Fruit fly (Drosophila melanogaster) whole organism, embryonic: ENCODE data around the gene CG46440.

ENCODE experiments used
- B-H2 ChIP-seq: fragments of 200-800 bp; sonication (Bioruptor generic); optimal IDR thresholded peaks from 2 replicates; lab custom pipeline; 2018; ENCODE audit warnings: missing biosample characterization, mild to moderate bottlenecking, missing genetic modification characterization
- Blimp-1 ChIP-seq: fragments of 200-800 bp; sonication (Bioruptor generic); optimal IDR thresholded peaks from 3 replicates; lab custom pipeline; 2018; ENCODE audit warnings: missing biosample characterization, missing genetic modification characterization, mild to moderate bottlenecking, moderate library complexity, missing genetic modification reagents
- CG11093 ChIP-seq: fragments of 200-800 bp; sonication (Bioruptor generic); IDR thresholded peaks from 3 replicates; pipeline ENCODE4 v1.3.6; 2022; ENCODE audit warnings: missing biosample characterization, missing genetic modification characterization
- CG11247 ChIP-seq: fragments of 200-800 bp; sonication (Bioruptor generic); IDR thresholded peaks from 2 replicates; pipeline ENCODE4 v1.3.6; 2022; ENCODE audit warnings: missing biosample characterization, missing genetic modification characterization
- CG12236 ChIP-seq: fragments of 200-800 bp; sonication (Bioruptor generic); optimal IDR thresholded peaks from 2 replicates; lab custom pipeline; 2016; ENCODE audit warnings: missing biosample characterization, missing genetic modification characterization
- CG12659 ChIP-seq: fragments of 200-800 bp; sonication (Bioruptor generic); optimal IDR thresholded peaks from 3 replicates; lab custom pipeline; 2017; ENCODE audit warnings: mild to moderate bottlenecking, missing biosample characterization, missing genetic modification reagents, missing genetic modification characterization
- CG12769 ChIP-seq: fragments of 200-800 bp; sonication (Bioruptor generic); optimal IDR thresholded peaks from 2 replicates; lab custom pipeline; 2019; ENCODE audit warnings: missing biosample characterization, mild to moderate bottlenecking, missing genetic modification characterization, moderate library complexity
- CG14014 ChIP-seq: fragments of 200-800 bp; sonication (Bioruptor generic); IDR thresholded peaks from 2 replicates; pipeline ENCODE4 v1.3.6; 2022; ENCODE audit warnings: missing biosample characterization, missing genetic modification characterization
- CG1529 ChIP-seq: fragments of 200-800 bp; sonication (Bioruptor generic); optimal IDR thresholded peaks from 3 replicates; lab custom pipeline; 2018; ENCODE audit warnings: missing biosample characterization, missing genetic modification characterization
- CG18599 ChIP-seq: fragments of 200-800 bp; sonication (Bioruptor generic); optimal IDR thresholded peaks from 3 replicates; lab custom pipeline; 2017; ENCODE audit warnings: missing biosample characterization, missing genetic modification characterization, mild to moderate bottlenecking, moderate library complexity, missing genetic modification reagents
- CG30403 ChIP-seq: fragments of 200-800 bp; sonication (Bioruptor generic); optimal IDR thresholded peaks from 3 replicates; lab custom pipeline; 2016; ENCODE audit warnings: missing biosample characterization, missing genetic modification characterization
- CG3065 ChIP-seq: fragments of 200-800 bp; sonication (Bioruptor generic); optimal IDR thresholded peaks from 2 replicates; lab custom pipeline; 2016; ENCODE audit warnings: missing biosample characterization, missing genetic modification characterization
- CG32532 ChIP-seq: fragments of 200-800 bp; sonication (Bioruptor generic); IDR thresholded peaks from 2 replicates; pipeline ENCODE4 v1.3.6; 2022; ENCODE audit warnings: missing biosample characterization, missing genetic modification characterization
- CG42726 ChIP-seq: fragments of 200-800 bp; sonication (Bioruptor generic); IDR thresholded peaks from 2 replicates; pipeline ENCODE4 v1.3.6; 2022; ENCODE audit warnings: missing biosample characterization, missing genetic modification characterization; ENCODE audit not compliant: partially characterized antibody
- CG4617 ChIP-seq: fragments of 200-800 bp; sonication (Bioruptor generic); optimal IDR thresholded peaks from 3 replicates; lab custom pipeline; 2016; ENCODE audit warnings: missing biosample characterization, missing genetic modification characterization, borderline replicate concordance
- CG5953 ChIP-seq: fragments of 200-800 bp; sonication (Bioruptor generic); IDR thresholded peaks from 2 replicates; pipeline ENCODE4 v1.3.6; 2022; ENCODE audit warnings: missing biosample characterization, missing genetic modification characterization
- CG6689 ChIP-seq: fragments of 200-800 bp; sonication (Bioruptor generic); IDR thresholded peaks from 2 replicates; pipeline ENCODE4 v1.3.6; 2022; ENCODE audit warnings: missing biosample characterization, missing genetic modification characterization
- CG7745 ChIP-seq: fragments of 200-800 bp; sonication (Bioruptor generic); optimal IDR thresholded peaks from 2 replicates; lab custom pipeline; 2018; ENCODE audit warnings: missing biosample characterization, mild to moderate bottlenecking, missing genetic modification characterization, moderate library complexity
- CG7928 ChIP-seq: fragments of 200-800 bp; sonication (Bioruptor generic); optimal IDR thresholded peaks from 2 replicates; lab custom pipeline; 2017; ENCODE audit warnings: missing biosample characterization, mild to moderate bottlenecking, missing genetic modification characterization
- CG8924 ChIP-seq: fragments of 200-800 bp; optimal IDR thresholded peaks from 3 replicates; lab custom pipeline; 2019; ENCODE audit warnings: missing biosample characterization, mild to moderate bottlenecking, missing genetic modification characterization, moderate library complexity
- CrebB ChIP-seq: fragments of 200-800 bp; sonication (Bioruptor generic); optimal IDR thresholded peaks from 3 replicates; lab custom pipeline; 2018; ENCODE audit warnings: missing biosample characterization, mild to moderate bottlenecking, missing genetic modification characterization
- D19B ChIP-seq: fragments of 200-800 bp; sonication (Bioruptor generic); optimal IDR thresholded peaks from 2 replicates; lab custom pipeline; 2017; ENCODE audit warnings: missing biosample characterization, mild to moderate bottlenecking, missing genetic modification characterization
- Dek ChIP-seq: fragments of 200-800 bp; sonication (Bioruptor generic); optimal IDR thresholded peaks from 3 replicates; lab custom pipeline; 2019; ENCODE audit warnings: missing biosample characterization, mild to moderate bottlenecking, missing genetic modification characterization, moderate library complexity
- Dll ChIP-seq: fragments of 200-800 bp; sonication (Bioruptor generic); IDR thresholded peaks from 4 replicates; pipeline ENCODE4 v1.3.6; 2022; ENCODE audit warnings: missing biosample characterization, missing genetic modification characterization; ENCODE audit not compliant: partially characterized antibody
- Gsc ChIP-seq: fragments of 200-800 bp; sonication (Bioruptor generic); IDR thresholded peaks from 2 replicates; pipeline ENCODE4 v1.3.6; 2022; ENCODE audit warnings: missing biosample characterization, missing genetic modification characterization
- HLH54F ChIP-seq: fragments of 200-800 bp; sonication (Bioruptor generic); optimal IDR thresholded peaks from 3 replicates; lab custom pipeline; 2016; ENCODE audit warnings: missing biosample characterization, missing genetic modification characterization
- Hr78 ChIP-seq, 2 experiments: fragments of 200-800 bp in 1 of 2; fragments of >200 bp in 1 of 2; sonication (Bioruptor generic) in 1 of 2; optimal IDR thresholded peaks; 2 replicates each; lab custom pipeline; 2017 to 2019; ENCODE audit warnings: missing biosample characterization in 2 of 2, missing genetic modification characterization in 2 of 2, mild to moderate bottlenecking in 1 of 2, moderate library complexity in 1 of 2
- Med ChIP-seq: fragments of 200-800 bp; sonication (Bioruptor generic); peaks from one replicate; lab custom pipeline; 2016; ENCODE audit warnings: missing biosample characterization, missing genetic modification characterization, mild to moderate bottlenecking, inconsistent platforms, moderate library complexity
- Ptx1 ChIP-seq: fragments of 200-800 bp; sonication (Bioruptor generic); IDR thresholded peaks from 2 replicates; pipeline ENCODE4 v1.3.6; 2022; ENCODE audit warnings: missing biosample characterization, missing genetic modification characterization
- Sin3A ChIP-seq: fragments of >200 bp; optimal IDR thresholded peaks from 2 replicates; lab custom pipeline; 2018
- ara ChIP-seq: fragments of 200-800 bp; sonication (Bioruptor generic); IDR thresholded peaks from 2 replicates; pipeline ENCODE4 v1.3.6; 2022; ENCODE audit warnings: missing biosample characterization, missing genetic modification characterization
- bab2 ChIP-seq: fragments of 200-800 bp; sonication (Bioruptor generic); optimal IDR thresholded peaks from 2 replicates; lab custom pipeline; 2016; ENCODE audit warnings: missing biosample characterization, missing genetic modification characterization
- cas ChIP-seq: fragments of 200-800 bp; sonication (Bioruptor generic); IDR thresholded peaks from 2 replicates; pipeline ENCODE4 v1.3.6; 2022; ENCODE audit warnings: missing biosample characterization, missing genetic modification characterization
- da ChIP-seq: fragments of 200-800 bp; sonication (Bioruptor generic); optimal IDR thresholded peaks from 2 replicates; lab custom pipeline; 2016; ENCODE audit warnings: missing biosample characterization, missing genetic modification characterization
- dati ChIP-seq: fragments of 200-800 bp; sonication (Bioruptor generic); IDR thresholded peaks from 2 replicates; pipeline ENCODE4 v1.3.6; 2022; ENCODE audit warnings: missing biosample characterization, missing genetic modification characterization
- disco-r ChIP-seq: fragments of 200-800 bp; sonication (Bioruptor generic); optimal IDR thresholded peaks from 2 replicates; lab custom pipeline; 2016; ENCODE audit warnings: missing biosample characterization, missing genetic modification characterization
- ewg ChIP-seq: fragments of 200-800 bp; sonication (Bioruptor generic); optimal IDR thresholded peaks from 3 replicates; lab custom pipeline; 2017; ENCODE audit warnings: mild to moderate bottlenecking, missing biosample characterization, missing genetic modification reagents, missing genetic modification characterization
- gfzf ChIP-seq: fragments of 200-800 bp; sonication (Bioruptor generic); optimal IDR thresholded peaks from 2 replicates; lab custom pipeline; 2016; ENCODE audit warnings: missing biosample characterization, mild to moderate bottlenecking, missing genetic modification characterization, moderate library complexity
- gsb-n ChIP-seq: fragments of 200-800 bp; sonication (Bioruptor generic); optimal IDR thresholded peaks from 3 replicates; lab custom pipeline; 2018; ENCODE audit warnings: missing biosample characterization, mild to moderate bottlenecking, missing genetic modification characterization
- hkb ChIP-seq, 2 experiments: fragments of 200-800 bp in 1 of 2; fragments of >200 bp in 1 of 2; sonication (Bioruptor generic) in 1 of 2; IDR thresholded peaks in 1 of 2; optimal IDR thresholded peaks in 1 of 2; 2 replicates each; pipeline versions ENCODE4 v1.3.6 to Lab custom; 2017 to 2022; ENCODE audit warnings: missing biosample characterization in 1 of 2, missing genetic modification characterization in 1 of 2
- unc-4 ChIP-seq: fragments of 200-800 bp; sonication (Bioruptor generic); IDR thresholded peaks from 2 replicates; pipeline ENCODE4 v1.3.6; 2022; ENCODE audit warnings: missing biosample characterization, missing genetic modification characterization; ENCODE audit not compliant: partially characterized antibody
- vvl ChIP-seq: fragments of 200-800 bp; sonication (Bioruptor generic); IDR thresholded peaks from 2 replicates; pipeline ENCODE4 v1.3.6; 2022; ENCODE audit warnings: missing biosample characterization, missing genetic modification characterization

The CG46440 gene

DNA sequence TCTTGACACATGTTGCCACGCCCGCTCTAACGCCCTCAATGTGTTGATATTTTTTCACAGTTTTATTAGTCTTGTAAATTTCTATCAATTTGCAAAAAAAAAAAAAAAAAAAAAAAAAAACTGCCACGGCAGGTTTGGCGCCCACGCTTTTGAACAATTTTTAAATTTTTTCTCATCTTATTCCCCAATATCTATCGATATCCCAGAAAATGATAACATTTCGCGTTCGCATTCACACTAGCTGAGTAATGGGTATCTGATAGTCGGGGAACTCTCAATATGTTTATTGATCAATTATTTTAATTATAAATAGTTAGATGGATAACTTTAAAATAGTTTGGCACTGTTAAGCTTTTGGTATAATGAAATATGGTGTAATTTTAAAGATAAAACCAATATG lies 16.3 kb downstream of the CG46440 start (continued):
- TF ChIP-seq CG42726 (GFP tag; lab: Robert Waterston, UW) (peak; percentile 24; the same call in 1 of the 2 replicates), CG12769 (tag; lab: Kevin White, UChicago) (no peak), CG11093 (GFP tag; lab: Robert Waterston, UW) (no peak), CG32532 (GFP tag; lab: Robert Waterston, UW) (no peak), Hr78 (GFP tag; optimal IDR thresholded peaks at IDR 0.05; lab: Kevin White, UChicago) (no peak), B-H2 (GFP tag; lab: Kevin White, UChicago) (no peak), CG11247 (GFP tag; lab: Robert Waterston, UW) (no peak), Gsc (no peak), CG4617 (GFP tag; lab: Kevin White, UChicago) (no peak), CG7745 (no peak), D19B (GFP tag; lab: Kevin White, UChicago) (peak; percentile 81), vvl (GFP tag; lab: Robert Waterston, UW) (no peak), HLH54F (GFP tag; lab: Kevin White, UChicago) (no peak), ewg (GFP tag; lab: Kevin White, UChicago) (no peak), CG30403 (GFP tag; lab: Kevin White, UChicago) (no peak), da (GFP tag; lab: Kevin White, UChicago) (no peak), CG12236 (GFP tag; lab: Kevin White, UChicago) (no peak), Dek (tag; lab: Kevin White, UChicago) (no peak), CG12659 (GFP tag; lab: Kevin White, UChicago) (no peak), Ptx1 (GFP tag; lab: Robert Waterston, UW) (no peak), CG5953 (GFP tag; lab: Robert Waterston, UW) (no peak), CG3065 (GFP tag; lab: Kevin White, UChicago) (no peak), CG1529 (no peak), CrebB (no peak), CG14014 (GFP tag; lab: Robert Waterston, UW) (no peak), Dll (GFP tag; lab: Robert Waterston, UW) (peak; percentile 65; the same call in 3 of the 4 replicates), CG18599 (GFP tag; lab: Kevin White, UChicago) (no peak), cas (GFP tag; lab: Robert Waterston, UW) (no peak), bab2 (GFP tag; lab: Kevin White, UChicago) (no peak), CG7928 (GFP tag; lab: Kevin White, UChicago) (no peak), Sin3A (no peak), gfzf (GFP tag; lab: Kevin White, UChicago) (no peak), ara (no peak), gsb-n (tag; lab: Kevin White, UChicago) (no peak), unc-4 (peak; percentile 47), CG8924 (tag; lab: Kevin White, UChicago) (no peak), Blimp-1 (GFP tag; lab: Kevin White, UChicago) (no peak), disco-r (GFP tag; lab: Kevin White, UChicago) (no peak), Med (GFP tag; lab: Kevin White, UChicago) (no peak), CG6689 (no peak), hkb (optimal IDR thresholded peaks at IDR 0.05; lab: Kevin White, UChicago) (no peak), hkb (GFP tag; IDR thresholded peaks at IDR 0.05; lab: Robert Waterston, UW) (no peak), dati (GFP tag; lab: Robert Waterston, UW) (no peak)
